Fruit fly (Drosophila melanogaster) whole organism, embryonic: ENCODE results near the gene Atox1.

Experiments used
- CG10147 ChIP-seq: fragments of 200-800 bp; sonication (Bioruptor generic); optimal IDR thresholded peaks from 2 replicates; lab custom pipeline; 2019; ENCODE audit warnings: missing biosample characterization, mild to moderate bottlenecking, missing genetic modification characterization, moderate library complexity
- CG10979 ChIP-seq: fragments of 200-800 bp; sonication (Bioruptor generic); optimal IDR thresholded peaks from 2 replicates; lab custom pipeline; 2018; ENCODE audit warnings: missing biosample characterization, mild to moderate bottlenecking, missing genetic modification characterization, moderate library complexity
- CG11093 ChIP-seq: fragments of 200-800 bp; sonication (Bioruptor generic); IDR thresholded peaks from 3 replicates; pipeline ENCODE4 v1.3.6; 2022; ENCODE audit warnings: missing biosample characterization, missing genetic modification characterization
- CG11456 ChIP-seq: fragments of 200-800 bp; sonication (Bioruptor generic); IDR thresholded peaks from 3 replicates; pipeline ENCODE4 v1.3.6; 2022; ENCODE audit warnings: missing biosample characterization, missing genetic modification characterization
- CG11560 ChIP-seq: fragments of 200-800 bp; sonication (Bioruptor generic); IDR thresholded peaks from 3 replicates; pipeline ENCODE4 v1.3.6; 2022; ENCODE audit warnings: missing biosample characterization, missing genetic modification characterization
- CG12219 ChIP-seq: fragments of 200-800 bp; sonication (Bioruptor generic); optimal IDR thresholded peaks from 3 replicates; lab custom pipeline; 2018; ENCODE audit warnings: missing biosample characterization, mild to moderate bottlenecking, missing genetic modification characterization
- CG12942 ChIP-seq: fragments of 200-800 bp; sonication (Bioruptor generic); optimal IDR thresholded peaks from 3 replicates; lab custom pipeline; 2016; ENCODE audit warnings: missing biosample characterization, missing genetic modification characterization
- CG13424 ChIP-seq: fragments of 200-800 bp; sonication (Bioruptor generic); optimal IDR thresholded peaks from 2 replicates; lab custom pipeline; 2019; ENCODE audit warnings: missing biosample characterization, mild to moderate bottlenecking, missing genetic modification characterization, moderate library complexity
- CG14050 ChIP-seq: fragments of 200-800 bp; sonication (Bioruptor generic); IDR thresholded peaks from 3 replicates; pipeline ENCODE4 v1.3.6; 2022; ENCODE audit warnings: missing biosample characterization, missing genetic modification characterization
- CG17186 ChIP-seq: fragments of 200-800 bp; sonication (Bioruptor generic); optimal IDR thresholded peaks from 3 replicates; lab custom pipeline; 2017; ENCODE audit warnings: missing biosample characterization, missing genetic modification reagents, missing genetic modification characterization
- CG17829 ChIP-seq: fragments of 200-800 bp; optimal IDR thresholded peaks from 2 replicates; lab custom pipeline; 2019; ENCODE audit warnings: missing biosample characterization, mild to moderate bottlenecking, missing genetic modification characterization, moderate library complexity
- CG2129 ChIP-seq: fragments of 200-800 bp; sonication (Bioruptor generic); IDR thresholded peaks from 2 replicates; pipeline ENCODE4 v1.3.6; 2022; ENCODE audit warnings: missing biosample characterization, missing genetic modification characterization; ENCODE audit not compliant: partially characterized antibody
- CG2202 ChIP-seq: fragments of 200-800 bp; sonication (Bioruptor generic); optimal IDR thresholded peaks from 2 replicates; lab custom pipeline; 2018; ENCODE audit warnings: missing biosample characterization, mild to moderate bottlenecking, missing genetic modification characterization
- CG30020 ChIP-seq: fragments of 200-800 bp; optimal IDR thresholded peaks from 2 replicates; lab custom pipeline; 2019; ENCODE audit warnings: missing biosample characterization, mild to moderate bottlenecking, missing genetic modification characterization, moderate library complexity
- CG32532 ChIP-seq: fragments of 200-800 bp; sonication (Bioruptor generic); IDR thresholded peaks from 2 replicates; pipeline ENCODE4 v1.3.6; 2022; ENCODE audit warnings: missing biosample characterization, missing genetic modification characterization
- CG3726 ChIP-seq: fragments of 200-800 bp; sonication (Bioruptor generic); IDR thresholded peaks from 3 replicates; pipeline ENCODE4, ENCODE4 v1.3.6; 2022; ENCODE audit warnings: missing biosample characterization, missing genetic modification characterization
- CG3847 ChIP-seq: fragments of 200-800 bp; sonication (Bioruptor generic); IDR thresholded peaks from 2 replicates; pipeline ENCODE4 v1.3.6; 2022; ENCODE audit warnings: missing biosample characterization, missing genetic modification characterization
- CG3995 ChIP-seq: fragments of 200-800 bp; sonication (Bioruptor generic); optimal IDR thresholded peaks from 3 replicates; lab custom pipeline; 2016; ENCODE audit warnings: missing biosample characterization, missing genetic modification characterization
- CG4730 ChIP-seq: fragments of 200-800 bp; sonication (Bioruptor generic); IDR thresholded peaks from 2 replicates; pipeline ENCODE4 v1.3.6; 2022; ENCODE audit warnings: missing biosample characterization, missing genetic modification characterization
- CG7357 ChIP-seq: fragments of 200-800 bp; sonication (Bioruptor generic); IDR thresholded peaks from 3 replicates; pipeline ENCODE4 v1.3.6; 2022; ENCODE audit warnings: missing biosample characterization, missing genetic modification characterization
- CG7372 ChIP-seq: fragments of 200-800 bp; sonication (Bioruptor generic); IDR thresholded peaks from 2 replicates; pipeline ENCODE4 v1.3.6; 2022; ENCODE audit warnings: missing biosample characterization, missing genetic modification characterization
- CG8924 ChIP-seq: fragments of 200-800 bp; optimal IDR thresholded peaks from 3 replicates; lab custom pipeline; 2019; ENCODE audit warnings: missing biosample characterization, mild to moderate bottlenecking, missing genetic modification characterization, moderate library complexity
- CHES-1-like ChIP-seq: fragments of 200-800 bp; sonication (Bioruptor generic); optimal IDR thresholded peaks from 2 replicates; lab custom pipeline; 2016; ENCODE audit warnings: missing biosample characterization, missing genetic modification characterization
- Doc3 ChIP-seq: fragments of 200-800 bp; sonication (Bioruptor generic); IDR thresholded peaks from 3 replicates; pipeline ENCODE4 v1.3.6; 2022; ENCODE audit warnings: missing biosample characterization, missing genetic modification characterization; ENCODE audit not compliant: partially characterized antibody
- Gug ChIP-seq: fragments of 200-800 bp; sonication (Bioruptor generic); IDR thresholded peaks from 4 replicates; pipeline ENCODE4 v1.3.6; 2022; ENCODE audit warnings: missing biosample characterization, missing genetic modification characterization
- HLH3B ChIP-seq: fragments of 200-800 bp; sonication (Bioruptor generic); IDR thresholded peaks from 2 replicates; pipeline ENCODE4 v1.3.6; 2022; ENCODE audit warnings: missing biosample characterization, missing genetic modification characterization
- Kr ChIP-seq: fragments of 200-800 bp; sonication (Bioruptor generic); optimal IDR thresholded peaks from 2 replicates; lab custom pipeline; 2017; ENCODE audit warnings: missing biosample characterization, mild to moderate bottlenecking, missing genetic modification characterization
- MBD-R2 ChIP-seq: fragments of 200-800 bp; sonication (Bioruptor generic); IDR thresholded peaks from 2 replicates; pipeline ENCODE4 v1.3.6; 2022; ENCODE audit warnings: missing biosample characterization, missing genetic modification characterization
- Nf-YC ChIP-seq: fragments of 200-800 bp; optimal IDR thresholded peaks from 3 replicates; lab custom pipeline; 2019; ENCODE audit warnings: missing biosample characterization, mild to moderate bottlenecking, missing genetic modification characterization, moderate library complexity
- Scr ChIP-seq: fragments of 200-800 bp; sonication (Bioruptor generic); IDR thresholded peaks from 2 replicates; pipeline ENCODE4 v1.3.6; 2022; ENCODE audit warnings: missing biosample characterization, missing genetic modification characterization; ENCODE audit not compliant: partially characterized antibody
- Tbp ChIP-seq: fragments of >200 bp; optimal IDR thresholded peaks from 2 replicates; lab custom pipeline; 2018; ENCODE audit warnings: missing biosample characterization, missing genetic modification characterization
- Xbp1 ChIP-seq: fragments of 200-800 bp; sonication (Bioruptor generic); optimal IDR thresholded peaks from 3 replicates; lab custom pipeline; 2016; ENCODE audit warnings: missing biosample characterization, mild to moderate bottlenecking, missing genetic modification characterization
- cg ChIP-seq: fragments of 200-800 bp; sonication (Bioruptor generic); optimal IDR thresholded peaks from 3 replicates; lab custom pipeline; 2019; ENCODE audit warnings: missing biosample characterization, mild to moderate bottlenecking, missing genetic modification characterization, moderate library complexity
- chn ChIP-seq: fragments of 200-800 bp; sonication (Bioruptor generic); optimal IDR thresholded peaks from 2 replicates; lab custom pipeline; 2016; ENCODE audit warnings: missing biosample characterization, missing genetic modification characterization
- fd96Cb ChIP-seq: fragments of 200-800 bp; sonication (Bioruptor generic); optimal IDR thresholded peaks from 2 replicates; lab custom pipeline; 2018; ENCODE audit warnings: missing biosample characterization, mild to moderate bottlenecking, missing genetic modification characterization, moderate library complexity
- gcm2 ChIP-seq: fragments of 200-800 bp; sonication (Bioruptor generic); optimal IDR thresholded peaks from 2 replicates; lab custom pipeline; 2016; ENCODE audit warnings: missing biosample characterization, missing genetic modification characterization
- lilli ChIP-seq: fragments of 200-800 bp; sonication (Bioruptor generic); optimal IDR thresholded peaks from 3 replicates; lab custom pipeline; 2016; ENCODE audit warnings: missing biosample characterization, missing genetic modification characterization
- lov ChIP-seq, 2 experiments: fragments of 200-800 bp in 1 of 2; fragments of >200 bp in 1 of 2; sonication (Bioruptor generic) in 1 of 2; IDR thresholded peaks in 1 of 2; optimal IDR thresholded peaks in 1 of 2; 2 replicates in 1 of 2; 3 replicates in 1 of 2; pipeline versions ENCODE4 v1.3.6 to Lab custom; 2017 to 2022; ENCODE audit warnings: missing biosample characterization in 1 of 2, missing genetic modification characterization in 1 of 2
- nmo ChIP-seq: fragments of 200-800 bp; sonication (Bioruptor generic); optimal IDR thresholded peaks from 2 replicates; lab custom pipeline; 2018; ENCODE audit warnings: missing biosample characterization, mild to moderate bottlenecking, missing genetic modification characterization, moderate library complexity
- phol ChIP-seq: fragments of 200-800 bp; sonication (Bioruptor generic); optimal IDR thresholded peaks from 3 replicates; lab custom pipeline; 2018; ENCODE audit warnings: missing biosample characterization, mild to moderate bottlenecking, missing genetic modification characterization, moderate library complexity
- ranshi ChIP-seq: fragments of 200-800 bp; sonication (Bioruptor generic); IDR thresholded peaks from 2 replicates; pipeline ENCODE4 v1.3.6; 2022; ENCODE audit warnings: missing biosample characterization, missing genetic modification characterization
- sens-2 ChIP-seq: fragments of 200-800 bp; sonication (Bioruptor generic); IDR thresholded peaks from 2 replicates; pipeline ENCODE4 v1.3.6; 2022; ENCODE audit warnings: missing biosample characterization, missing genetic modification characterization
- tin ChIP-seq: fragments of 200-800 bp; sonication (Bioruptor generic); optimal IDR thresholded peaks from 3 replicates; lab custom pipeline; 2016; ENCODE audit warnings: missing biosample characterization, missing genetic modification characterization
- tll ChIP-seq, 2 experiments: fragments of 200-800 bp in 1 of 2; fragments of >200 bp in 1 of 2; sonication (Bioruptor generic) in 1 of 2; optimal IDR thresholded peaks; 2 replicates each; lab custom pipeline; 2017 to 2019; ENCODE audit warnings: missing biosample characterization in 2 of 2, missing genetic modification characterization in 2 of 2, mild to moderate bottlenecking in 1 of 2, moderate library complexity in 1 of 2
- twi ChIP-seq: fragments of 200-800 bp; optimal IDR thresholded peaks from 2 replicates; lab custom pipeline; 2019; ENCODE audit warnings: missing biosample characterization, mild to moderate bottlenecking, missing genetic modification characterization, moderate library complexity
- unc-4 ChIP-seq: fragments of 200-800 bp; sonication (Bioruptor generic); IDR thresholded peaks from 2 replicates; pipeline ENCODE4 v1.3.6; 2022; ENCODE audit warnings: missing biosample characterization, missing genetic modification characterization; ENCODE audit not compliant: partially characterized antibody
- zen ChIP-seq: fragments of 200-800 bp; sonication (Bioruptor generic); optimal IDR thresholded peaks from 3 replicates; lab custom pipeline; 2018; ENCODE audit warnings: missing biosample characterization, mild to moderate bottlenecking, missing genetic modification characterization, moderate library complexity
- zen2 ChIP-seq: fragments of 200-800 bp; sonication (Bioruptor generic); IDR thresholded peaks from 3 replicates; pipeline ENCODE4 v1.3.6; 2022; ENCODE audit warnings: missing biosample characterization, missing genetic modification characterization; ENCODE audit not compliant: partially characterized antibody
- zfh2 ChIP-seq: fragments of 200-800 bp; sonication (Bioruptor generic); optimal IDR thresholded peaks from 2 replicates; lab custom pipeline; 2016; ENCODE audit warnings: missing biosample characterization, missing genetic modification characterization

The Atox1 gene

dm6 chr3L:21679687-21680086 is 38.9 kb downstream of the Atox1 start, which contains the start of the genes Als2 and CG11248 (continued):
- peak; percentile 54; the same call in 1 of the 2 replicates for TF ChIP-seq HLH3B (GFP tag; lab: Robert Waterston, UW)
- peak; percentile 50 for TF ChIP-seq CG17186 (GFP tag; lab: Kevin White, UChicago)
- peak; percentile 91 for TF ChIP-seq CG8924 (tag; lab: Kevin White, UChicago)
- no peak for TF ChIP-seq lov (optimal IDR thresholded peaks at IDR 0.05; lab: Kevin White, UChicago)
- TF ChIP-seq lov (GFP tag; IDR thresholded peaks at IDR 0.05; lab: Robert Waterston, UW): no peak
- TF ChIP-seq Tbp (GFP tag; lab: Kevin White, UChicago): no peak
- TF ChIP-seq CG32532 (GFP tag; lab: Robert Waterston, UW): peak; percentile 73
- TF ChIP-seq CG12942 (GFP tag; lab: Kevin White, UChicago): peak; percentile 62
- TF ChIP-seq MBD-R2 (GFP tag; lab: Robert Waterston, UW): peak; percentile 74
- no peak for TF ChIP-seq unc-4 (GFP tag; lab: Robert Waterston, UW)
- peak; percentile 67; the same call in 1 of the 2 replicates for TF ChIP-seq ranshi (GFP tag; lab: Robert Waterston, UW)
- peak; percentile 70; the same call in 2 of the 3 replicates for TF ChIP-seq CG3726 (GFP tag; lab: Robert Waterston, UW)
- peak; percentile 82 for TF ChIP-seq CG3847
- TF ChIP-seq cg (GFP tag; lab: Kevin White, UChicago): no peak
- peak; percentile 81 for TF ChIP-seq CG11456 (GFP tag; lab: Robert Waterston, UW)
- TF ChIP-seq zfh2: peak; percentile 69
- TF ChIP-seq Scr: no peak
- TF ChIP-seq CG11560: 0 out of 3 replicates have a peak, but pooled peaks have one; percentile 25
- TF ChIP-seq gcm2 (GFP tag; lab: Kevin White, UChicago): peak; percentile 23
- TF ChIP-seq Doc3 (GFP tag; lab: Robert Waterston, UW): no peak
- TF ChIP-seq CG12219 (GFP tag; lab: Kevin White, UChicago): peak; percentile 25
- peak; percentile 74 for TF ChIP-seq tin (GFP tag; lab: Kevin White, UChicago)
- TF ChIP-seq CG10147 (GFP tag; lab: Kevin White, UChicago): no peak
- TF ChIP-seq twi: peak; percentile 72
- peak; percentile 23 for TF ChIP-seq CG2202 (tag; lab: Kevin White, UChicago)
- no peak for TF ChIP-seq Kr (GFP tag; lab: Kevin White, UChicago)
- 0 out of 3 replicates have a peak, but pooled peaks have one; percentile 50 for TF ChIP-seq CG7357 (GFP tag; lab: Robert Waterston, UW)
- peak; percentile 77 for TF ChIP-seq CHES-1-like (GFP tag; lab: Kevin White, UChicago)
- peak; percentile 86 for TF ChIP-seq CG17829 (tag; lab: Kevin White, UChicago)
- TF ChIP-seq Xbp1 (GFP tag; lab: Kevin White, UChicago): peak; percentile 86
- TF ChIP-seq Gug (GFP tag; lab: Robert Waterston, UW): peak; percentile 61; the same call in 2 of the 4 replicates
- peak; percentile 90 for TF ChIP-seq phol (tag; lab: Kevin White, UChicago)
- peak; percentile 64; the same call in 2 of the 3 replicates for TF ChIP-seq CG11093 (GFP tag; lab: Robert Waterston, UW)
- 0 out of 2 replicates have a peak, but pooled peaks have one; percentile 41 for TF ChIP-seq CG4730 (GFP tag; lab: Robert Waterston, UW)
- TF ChIP-seq CG30020: peak; percentile 84
- TF ChIP-seq zen2 (GFP tag; lab: Robert Waterston, UW): no peak
- TF ChIP-seq CG13424 (tag; lab: Kevin White, UChicago): peak; percentile 84
- no peak for TF ChIP-seq Nf-YC
- TF ChIP-seq chn (GFP tag; lab: Kevin White, UChicago): peak; percentile 81
- TF ChIP-seq CG14050 (GFP tag; lab: Robert Waterston, UW): peak; percentile 47; the same call in 1 of the 3 replicates
- TF ChIP-seq CG10979 (tag; lab: Kevin White, UChicago): peak; percentile 69
- TF ChIP-seq CG2129 (GFP tag; lab: Robert Waterston, UW): no peak
- TF ChIP-seq fd96Cb (tag; lab: Kevin White, UChicago): peak; percentile 66
- TF ChIP-seq lilli: peak; percentile 80
- TF ChIP-seq CG3995 (GFP tag; lab: Kevin White, UChicago): peak; percentile 87
- TF ChIP-seq nmo (GFP tag; lab: Kevin White, UChicago): peak; percentile 90
- TF ChIP-seq tll (GFP tag; optimal IDR thresholded peaks at IDR 0.05; lab: Kevin White, UChicago): peak in 1 of 2 experiments; percentile 29
- peak; percentile 78 for TF ChIP-seq zen (tag; lab: Kevin White, UChicago)
- no peak for TF ChIP-seq sens-2 (GFP tag; lab: Robert Waterston, UW)
- TF ChIP-seq CG7372 (GFP tag; lab: Robert Waterston, UW): peak; percentile 68
